Fruit fly (Drosophila melanogaster) whole organism, embryonic: ENCODE results near the gene CG2444.
A peak's percentile ranks its signal among the peaks of the same experiment; 100 is the strongest.

Source experiments
- BEAF-32 ChIP-seq: fragments of 200-800 bp; sonication (Bioruptor generic); optimal IDR thresholded peaks from 3 replicates; lab custom pipeline; 2017; ENCODE audit warnings: missing biosample characterization, missing genetic modification characterization, mild to moderate bottlenecking, moderate library complexity, missing genetic modification reagents
- CG11696 ChIP-seq: fragments of 200-800 bp; sonication (Bioruptor generic); IDR thresholded peaks from 2 replicates; pipeline ENCODE4 v1.3.6; 2022; ENCODE audit warnings: missing biosample characterization, missing genetic modification characterization
- CG17328 ChIP-seq: fragments of 200-800 bp; sonication (Bioruptor generic); IDR thresholded peaks from 2 replicates; pipeline ENCODE4 v1.3.6; 2022; ENCODE audit warnings: missing biosample characterization, missing genetic modification characterization
- CG17359 ChIP-seq: fragments of 200-800 bp; sonication (Bioruptor generic); optimal IDR thresholded peaks from 3 replicates; lab custom pipeline; 2018; ENCODE audit warnings: missing biosample characterization, mild to moderate bottlenecking, missing genetic modification characterization, moderate library complexity
- CG18764 ChIP-seq: fragments of 200-800 bp; sonication (Bioruptor generic); optimal IDR thresholded peaks from 3 replicates; lab custom pipeline; 2016; ENCODE audit warnings: missing biosample characterization, missing genetic modification characterization
- CG2889 ChIP-seq: fragments of 200-800 bp; sonication (Bioruptor generic); IDR thresholded peaks from 3 replicates; pipeline ENCODE4 v1.3.6; 2022; ENCODE audit warnings: missing biosample characterization, missing genetic modification characterization
- CG4360 ChIP-seq: fragments of 200-800 bp; sonication (Bioruptor generic); IDR thresholded peaks from 2 replicates; pipeline ENCODE4 v1.3.6; 2022; ENCODE audit warnings: missing biosample characterization, missing genetic modification characterization
- CG4854 ChIP-seq: fragments of 200-800 bp; sonication (Bioruptor generic); optimal IDR thresholded peaks from 2 replicates; lab custom pipeline; 2016; ENCODE audit warnings: missing biosample characterization, missing genetic modification characterization, inconsistent platforms
- CG6854 ChIP-seq: fragments of 200-800 bp; sonication (Bioruptor generic); optimal IDR thresholded peaks from 3 replicates; lab custom pipeline; 2017; ENCODE audit warnings: missing biosample characterization, mild to moderate bottlenecking, missing genetic modification characterization
- CG8281 ChIP-seq: fragments of 200-800 bp; sonication (Bioruptor generic); optimal IDR thresholded peaks from 2 replicates; lab custom pipeline; 2018; ENCODE audit warnings: missing biosample characterization, mild to moderate bottlenecking, missing genetic modification characterization, moderate library complexity
- CHES-1-like ChIP-seq: fragments of 200-800 bp; sonication (Bioruptor generic); optimal IDR thresholded peaks from 2 replicates; lab custom pipeline; 2016; ENCODE audit warnings: missing biosample characterization, missing genetic modification characterization
- Dbx ChIP-seq: fragments of 200-800 bp; sonication (Bioruptor generic); IDR thresholded peaks from 3 replicates; pipeline ENCODE4 v1.3.6; 2022; ENCODE audit warnings: missing biosample characterization, missing genetic modification characterization
- Dip3 ChIP-seq: fragments of 200-800 bp; sonication (Bioruptor generic); optimal IDR thresholded peaks from 3 replicates; lab custom pipeline; 2016; ENCODE audit warnings: missing biosample characterization, missing genetic modification characterization
- E2f1 ChIP-seq: fragments of 200-800 bp; sonication (Bioruptor generic); IDR thresholded peaks from 2 replicates; pipeline ENCODE4 v1.3.6; 2022; ENCODE audit warnings: missing biosample characterization, missing genetic modification characterization
- Fer2 ChIP-seq: fragments of 200-800 bp; sonication (Bioruptor generic); optimal IDR thresholded peaks from 2 replicates; lab custom pipeline; 2018; ENCODE audit warnings: missing biosample characterization, mild to moderate bottlenecking, missing genetic modification characterization, moderate library complexity
- GATAe ChIP-seq: fragments of 200-800 bp; sonication (Bioruptor generic); conservative IDR thresholded peaks from 2 replicates; pipeline ENCODE4 v1.3.6; 2022; ENCODE audit warnings: missing biosample characterization, missing genetic modification characterization
- HmgD ChIP-seq: fragments of 200-800 bp; sonication (Bioruptor generic); optimal IDR thresholded peaks from 3 replicates; lab custom pipeline; 2016; ENCODE audit warnings: missing biosample characterization, missing genetic modification characterization
- Hsf ChIP-seq: fragments of 200-800 bp; sonication (Bioruptor generic); optimal IDR thresholded peaks from 3 replicates; lab custom pipeline; 2016; ENCODE audit warnings: missing biosample characterization, missing genetic modification characterization
- Lhr ChIP-seq: fragments of 200-800 bp; sonication (Bioruptor generic); optimal IDR thresholded peaks from 3 replicates; lab custom pipeline; 2017; ENCODE audit warnings: mild to moderate bottlenecking, missing biosample characterization, missing genetic modification reagents, missing genetic modification characterization
- Meics ChIP-seq: fragments of 200-800 bp; sonication (Bioruptor generic); optimal IDR thresholded peaks from 2 replicates; lab custom pipeline; 2017; ENCODE audit warnings: missing biosample characterization, mild to moderate bottlenecking, missing genetic modification characterization
- NC2β ChIP-seq: fragments of 200-800 bp; sonication (Bioruptor generic); optimal IDR thresholded peaks from 2 replicates; lab custom pipeline; 2016; ENCODE audit warnings: missing biosample characterization, missing genetic modification characterization
- NK7.1 ChIP-seq: fragments of 200-800 bp; sonication (Bioruptor generic); optimal IDR thresholded peaks from 3 replicates; lab custom pipeline; 2016; ENCODE audit warnings: missing biosample characterization, missing genetic modification characterization
- Poxn ChIP-seq: fragments of 200-800 bp; sonication (Bioruptor generic); IDR thresholded peaks from 2 replicates; pipeline ENCODE4 v1.3.6; 2022; ENCODE audit warnings: missing biosample characterization, missing genetic modification characterization
- Rx ChIP-seq: fragments of 200-800 bp; sonication (Bioruptor generic); IDR thresholded peaks from 2 replicates; pipeline ENCODE4 v1.3.6; 2022; ENCODE audit warnings: missing biosample characterization, missing genetic modification characterization
- Scr ChIP-seq: fragments of 200-800 bp; sonication (Bioruptor generic); IDR thresholded peaks from 2 replicates; pipeline ENCODE4 v1.3.6; 2022; ENCODE audit warnings: missing biosample characterization, missing genetic modification characterization; ENCODE audit not compliant: partially characterized antibody
- Sry-β ChIP-seq: fragments of 200-800 bp; sonication (Bioruptor generic); optimal IDR thresholded peaks from 2 replicates; lab custom pipeline; 2018; ENCODE audit warnings: missing biosample characterization, mild to moderate bottlenecking, missing genetic modification characterization, moderate library complexity
- Usf ChIP-seq: fragments of 200-800 bp; sonication (Bioruptor generic); optimal IDR thresholded peaks from 2 replicates; lab custom pipeline; 2017; ENCODE audit warnings: missing genotype, missing biosample characterization, missing genetic modification characterization
- Vsx1 ChIP-seq: fragments of 200-800 bp; sonication (Bioruptor generic); optimal IDR thresholded peaks from 2 replicates; lab custom pipeline; 2017; ENCODE audit warnings: missing biosample characterization, mild to moderate bottlenecking, missing genetic modification characterization, missing genetic modification reagents
- abd-A ChIP-seq: fragments of 200-800 bp; sonication (Bioruptor generic); optimal IDR thresholded peaks from 3 replicates; lab custom pipeline; 2019; ENCODE audit warnings: missing biosample characterization, mild to moderate bottlenecking, missing genetic modification characterization, moderate library complexity
- ara ChIP-seq: fragments of 200-800 bp; sonication (Bioruptor generic); IDR thresholded peaks from 2 replicates; pipeline ENCODE4 v1.3.6; 2022; ENCODE audit warnings: missing biosample characterization, missing genetic modification characterization
- bowl ChIP-seq: fragments of 200-800 bp; sonication (Bioruptor generic); IDR thresholded peaks from 2 replicates; pipeline ENCODE4 v1.3.6; 2022; ENCODE audit warnings: missing biosample characterization, missing genetic modification characterization
- cg ChIP-seq: fragments of 200-800 bp; sonication (Bioruptor generic); optimal IDR thresholded peaks from 3 replicates; lab custom pipeline; 2019; ENCODE audit warnings: missing biosample characterization, mild to moderate bottlenecking, missing genetic modification characterization, moderate library complexity
- da ChIP-seq: fragments of 200-800 bp; sonication (Bioruptor generic); optimal IDR thresholded peaks from 2 replicates; lab custom pipeline; 2016; ENCODE audit warnings: missing biosample characterization, missing genetic modification characterization
- dm ChIP-seq: fragments of 200-800 bp; sonication (Bioruptor generic); optimal IDR thresholded peaks from 3 replicates; lab custom pipeline; 2016; ENCODE audit warnings: missing biosample characterization, missing genetic modification characterization
- eyg ChIP-seq: fragments of 200-800 bp; sonication (Bioruptor generic); optimal IDR thresholded peaks from 3 replicates; lab custom pipeline; 2016; ENCODE audit warnings: missing biosample characterization, missing genetic modification characterization
- fd64A ChIP-seq: fragments of 200-800 bp; sonication (Bioruptor generic); optimal IDR thresholded peaks from 3 replicates; lab custom pipeline; 2018; ENCODE audit warnings: missing biosample characterization, mild to moderate bottlenecking, missing genetic modification characterization
- ftz-f1 ChIP-seq: fragments of 200-800 bp; sonication (Bioruptor generic); optimal IDR thresholded peaks from 2 replicates; lab custom pipeline; 2016; ENCODE audit warnings: missing biosample characterization, missing genetic modification characterization
- grn ChIP-seq: fragments of 200-800 bp; sonication (Bioruptor generic); optimal IDR thresholded peaks from 3 replicates; lab custom pipeline; 2017; ENCODE audit warnings: missing biosample characterization, missing genetic modification characterization
- gsb-n ChIP-seq: fragments of 200-800 bp; sonication (Bioruptor generic); optimal IDR thresholded peaks from 3 replicates; lab custom pipeline; 2018; ENCODE audit warnings: missing biosample characterization, mild to moderate bottlenecking, missing genetic modification characterization
- hkb ChIP-seq, 2 experiments: fragments of 200-800 bp in 1 of 2; fragments of >200 bp in 1 of 2; sonication (Bioruptor generic) in 1 of 2; IDR thresholded peaks in 1 of 2; optimal IDR thresholded peaks in 1 of 2; 2 replicates each; pipeline versions ENCODE4 v1.3.6 to Lab custom; 2017 to 2022; ENCODE audit warnings: missing biosample characterization in 1 of 2, missing genetic modification characterization in 1 of 2
- lab ChIP-seq: fragments of 200-800 bp; sonication (Bioruptor generic); optimal IDR thresholded peaks from 3 replicates; lab custom pipeline; 2017; ENCODE audit warnings: missing biosample characterization, missing genetic modification characterization, mild to moderate bottlenecking, moderate library complexity, missing genetic modification reagents
- luna ChIP-seq: fragments of 200-800 bp; sonication (Bioruptor generic); optimal IDR thresholded peaks from 2 replicates; lab custom pipeline; 2016; ENCODE audit warnings: missing biosample characterization, missing genetic modification characterization
- pfk ChIP-seq: fragments of 200-800 bp; sonication (Bioruptor generic); optimal IDR thresholded peaks from 2 replicates; lab custom pipeline; 2018; ENCODE audit warnings: missing biosample characterization, mild to moderate bottlenecking, missing genetic modification characterization, moderate library complexity
- phol ChIP-seq: fragments of 200-800 bp; sonication (Bioruptor generic); optimal IDR thresholded peaks from 3 replicates; lab custom pipeline; 2018; ENCODE audit warnings: missing biosample characterization, mild to moderate bottlenecking, missing genetic modification characterization, moderate library complexity
- sens ChIP-seq: fragments of 200-800 bp; sonication (Bioruptor generic); peaks from one replicate; lab custom pipeline; 2016; ENCODE audit warnings: missing biosample characterization, missing genetic modification characterization
- shn ChIP-seq: fragments of 200-800 bp; sonication (Bioruptor generic); optimal IDR thresholded peaks from 3 replicates; lab custom pipeline; 2016; ENCODE audit warnings: missing biosample characterization, missing genetic modification characterization
- slou ChIP-seq: fragments of 200-800 bp; sonication (Bioruptor generic); optimal IDR thresholded peaks from 3 replicates; lab custom pipeline; 2016; ENCODE audit warnings: missing biosample characterization, missing genetic modification characterization
- sob ChIP-seq: fragments of 200-800 bp; sonication (Bioruptor generic); IDR thresholded peaks from 2 replicates; pipeline ENCODE4 v1.3.6; 2022; ENCODE audit warnings: missing biosample characterization, missing genetic modification characterization
- tna ChIP-seq: fragments of 200-800 bp; sonication (Bioruptor generic); IDR thresholded peaks from 2 replicates; pipeline ENCODE4 v1.3.6; 2022; ENCODE audit warnings: missing biosample characterization, missing genetic modification characterization; ENCODE audit not compliant: partially characterized antibody

CG2444 gene

dm6 chrX:11694959-11695882 is 9.9 kb downstream of the CG2444 start, which contains the start of gene PhKgamma (continued):
- TF ChIP-seq luna (no peak), Lhr (GFP tag; lab: Kevin White, UChicago) (peak; percentile 86), Usf (GFP tag; lab: Kevin White, UChicago) (no peak), CHES-1-like (GFP tag; lab: Kevin White, UChicago) (peak; percentile 56), Rx (GFP tag; lab: Robert Waterston, UW) (no peak), HmgD (GFP tag; lab: Kevin White, UChicago) (peak; percentile 80), Dbx (GFP tag; lab: Robert Waterston, UW) (peak; percentile 36; the same call in 1 of the 3 replicates), fd64A (GFP tag; lab: Kevin White, UChicago) (peak; percentile 19), Dip3 (GFP tag; lab: Kevin White, UChicago) (peak; percentile 8), eyg (GFP tag; lab: Kevin White, UChicago) (no peak), ftz-f1 (GFP tag; lab: Kevin White, UChicago) (peak; percentile 87), da (GFP tag; lab: Kevin White, UChicago) (no peak), Poxn (GFP tag; lab: Robert Waterston, UW) (no peak), shn (GFP tag; lab: Kevin White, UChicago) (no peak), abd-A (tag; lab: Kevin White, UChicago) (no peak), CG4360 (GFP tag; lab: Robert Waterston, UW) (peak; percentile 61), sob (peak; percentile 32; the same call in 1 of the 2 replicates), CG17328 (no peak), hkb (optimal IDR thresholded peaks at IDR 0.05; lab: Kevin White, UChicago) (no peak), hkb (GFP tag; IDR thresholded peaks at IDR 0.05; lab: Robert Waterston, UW) (no peak), dm (GFP tag; lab: Kevin White, UChicago) (peak; percentile 54), Sry-β (no peak), CG6854 (GFP tag; lab: Kevin White, UChicago) (peak; percentile 33), bowl (no peak), tna (GFP tag; lab: Robert Waterston, UW) (peak; percentile 80), NK7.1 (GFP tag; lab: Kevin White, UChicago) (no peak), lab (GFP tag; lab: Kevin White, UChicago) (no peak), Meics (GFP tag; lab: Kevin White, UChicago) (no peak), ara (no peak), CG18764 (GFP tag; lab: Kevin White, UChicago) (no peak), phol (peak; percentile 63), CG17359 (no peak), Fer2 (tag; lab: Kevin White, UChicago) (no peak), grn (GFP tag; lab: Kevin White, UChicago) (peak; percentile 3), cg (GFP tag; lab: Kevin White, UChicago) (peak; percentile 97), GATAe (GFP tag; lab: Robert Waterston, UW) (no peak), pfk (no peak), BEAF-32 (GFP tag; lab: Kevin White, UChicago) (peak; percentile 95), sens (GFP tag; lab: Kevin White, UChicago) (peak; percentile 80), slou (GFP tag; lab: Kevin White, UChicago) (peak; percentile 15), gsb-n (tag; lab: Kevin White, UChicago) (no peak), CG4854 (GFP tag; lab: Kevin White, UChicago) (no peak), Scr (GFP tag; lab: Robert Waterston, UW) (peak; percentile 89), Hsf (GFP tag; lab: Kevin White, UChicago) (no peak), CG8281 (tag; lab: Kevin White, UChicago) (no peak), CG2889 (GFP tag; lab: Robert Waterston, UW) (no peak), CG11696 (GFP tag; lab: Robert Waterston, UW) (no peak), NC2β (GFP tag; lab: Kevin White, UChicago) (no peak), Vsx1 (no peak), E2f1 (GFP tag; lab: Robert Waterston, UW) (no peak)
